Worm (Caenorhabditis elegans): ENCODE results near the gene rmd-1.

- TF ChIP-seq lin-13 (tag; optimal IDR thresholded peaks at IDR 0.05) (no peak), nhr-76 (tag; optimal IDR thresholded peaks at IDR 0.05) (no peak), lin-32 (GFP tag; optimal IDR thresholded peaks at IDR 0.05) (no peak)
Measured at ce11 chrIII:9725114-9725513, 33.8 kb upstream of the rmd-1 start, which contains the start of gene clec-162.
